Worm (Caenorhabditis elegans) whole organism, L3 larva: ENCODE data around the gene pgl-3.

ENCODE experiments used
- R02D3.7 ChIP-seq: fragments of 150-350 bp; optimal IDR thresholded peaks from 2 replicates; lab custom pipeline; 2014; ENCODE audit warnings: missing biosample characterization, missing genetic modification characterization
- ZK546.5 ChIP-seq: sonication (generic microtip); optimal IDR thresholded peaks from 2 replicates; lab custom pipeline; 2017; ENCODE audit warnings: missing biosample characterization, missing genetic modification characterization
- aly-2 ChIP-seq: fragments of 150-350 bp; optimal IDR thresholded peaks from 2 replicates; lab custom pipeline; 2014; ENCODE audit warnings: missing biosample characterization, missing genetic modification characterization
- ama-1 ChIP-seq: fragments of 150-350 bp; optimal IDR thresholded peaks from 2 replicates; lab custom pipeline; 2018
- ceh-16 ChIP-seq: sonication (generic microtip); optimal IDR thresholded peaks from 2 replicates; lab custom pipeline; 2017; ENCODE audit warnings: missing biosample characterization, missing genetic modification characterization
- ceh-28 ChIP-seq: fragments of 150-350 bp; optimal IDR thresholded peaks from 2 replicates; lab custom pipeline; 2014; ENCODE audit warnings: missing biosample characterization, missing genetic modification reagents, missing genetic modification characterization
- ceh-82 ChIP-seq: fragments of 150-350 bp; optimal IDR thresholded peaks from 2 replicates; lab custom pipeline; 2014; ENCODE audit warnings: missing biosample characterization, missing genetic modification characterization
- ceh-9 ChIP-seq: sonication (generic microtip); optimal IDR thresholded peaks from 2 replicates; lab custom pipeline; 2018; ENCODE audit warnings: missing biosample characterization, missing genetic modification characterization
- daf-12 ChIP-seq: fragments of 150-350 bp; optimal IDR thresholded peaks from 2 replicates; lab custom pipeline; 2014; ENCODE audit warnings: missing biosample characterization, missing genetic modification reagents, missing genetic modification characterization
- egl-27 ChIP-seq: sonication (generic microtip); optimal IDR thresholded peaks from 4 replicates; lab custom pipeline; 2017; ENCODE audit warnings: missing biosample characterization, missing genetic modification reagents, missing genetic modification characterization
- egl-5 ChIP-seq: fragments of 150-350 bp; optimal IDR thresholded peaks from 2 replicates; lab custom pipeline; 2017; ENCODE audit warnings: missing biosample characterization, missing genetic modification reagents, missing genetic modification characterization, inconsistent platforms
- elt-1 ChIP-seq: fragments of 150-350 bp; optimal IDR thresholded peaks from 2 replicates; lab custom pipeline; 2014; ENCODE audit warnings: missing biosample characterization, missing genetic modification characterization
- elt-2 ChIP-seq: sonication (generic microtip); optimal IDR thresholded peaks from 2 replicates; lab custom pipeline; 2016; ENCODE audit warnings: missing genetic modification reagents, mild to moderate bottlenecking, missing genetic modification characterization, missing compliant biosample characterization
- fkh-10 ChIP-seq: sonication (generic microtip); optimal IDR thresholded peaks from 2 replicates; lab custom pipeline; 2017; ENCODE audit warnings: missing biosample characterization, missing genetic modification reagents, missing genetic modification characterization
- fkh-2 ChIP-seq: fragments of 150-350 bp; optimal IDR thresholded peaks from 2 replicates; lab custom pipeline; 2014; ENCODE audit warnings: missing biosample characterization, missing genetic modification reagents, missing genetic modification characterization
- fos-1 ChIP-seq: fragments of 150-350 bp; optimal IDR thresholded peaks from 2 replicates; lab custom pipeline; 2014; ENCODE audit warnings: missing biosample characterization, missing genetic modification characterization
- hmg-11 ChIP-seq: sonication (generic microtip); optimal IDR thresholded peaks from 2 replicates; lab custom pipeline; 2016; ENCODE audit warnings: missing genetic modification characterization, missing compliant biosample characterization
- jun-1 ChIP-seq: fragments of 150-350 bp; optimal IDR thresholded peaks from 2 replicates; lab custom pipeline; 2014; ENCODE audit warnings: missing biosample characterization, missing genetic modification reagents, missing genetic modification characterization
- lin-15B ChIP-seq: fragments of 150-350 bp; optimal IDR thresholded peaks from 2 replicates; lab custom pipeline; 2014; ENCODE audit warnings: missing biosample characterization, missing genetic modification characterization
- lsy-12 ChIP-seq: sonication (generic microtip); optimal IDR thresholded peaks from 2 replicates; lab custom pipeline; 2016; ENCODE audit warnings: mild to moderate bottlenecking, missing genetic modification characterization, missing compliant biosample characterization
- mdl-1 ChIP-seq: fragments of 150-350 bp; optimal IDR thresholded peaks from 2 replicates; lab custom pipeline; 2014; ENCODE audit warnings: missing biosample characterization, missing genetic modification characterization
- mml-1 ChIP-seq: fragments of 150-350 bp; sonication (generic microtip); optimal IDR thresholded peaks from 3 replicates; lab custom pipeline; 2014; ENCODE audit warnings: missing biosample characterization, missing genetic modification characterization
- nfya-1 ChIP-seq: sonication (generic microtip); optimal IDR thresholded peaks from 2 replicates; lab custom pipeline; 2017; ENCODE audit warnings: missing genetic modification characterization, mild to moderate bottlenecking, missing compliant biosample characterization, antibody characterized with exemption, moderate library complexity; ENCODE audit not compliant: insufficient read depth
- nhr-11 ChIP-seq: fragments of 150-350 bp; optimal IDR thresholded peaks from 2 replicates; lab custom pipeline; 2014; ENCODE audit warnings: missing biosample characterization, missing genetic modification characterization
- nhr-12 ChIP-seq: fragments of 150-350 bp; optimal IDR thresholded peaks from 2 replicates; lab custom pipeline; 2014; ENCODE audit warnings: missing biosample characterization, missing genetic modification characterization
- nhr-237 ChIP-seq: fragments of 150-350 bp; optimal IDR thresholded peaks from 2 replicates; lab custom pipeline; 2014; ENCODE audit warnings: missing biosample characterization, missing genetic modification characterization
- nhr-25 ChIP-seq: sonication (generic microtip); optimal IDR thresholded peaks from 2 replicates; lab custom pipeline; 2017; ENCODE audit warnings: missing biosample characterization, missing genetic modification characterization
- nhr-28 ChIP-seq: fragments of 150-350 bp; optimal IDR thresholded peaks from 2 replicates; lab custom pipeline; 2014; ENCODE audit warnings: missing biosample characterization, missing genetic modification characterization
- nhr-43 ChIP-seq: sonication (generic microtip); optimal IDR thresholded peaks from 2 replicates; lab custom pipeline; 2016; ENCODE audit warnings: mild to moderate bottlenecking, missing genetic modification characterization, missing compliant biosample characterization; ENCODE audit not compliant: poor library complexity, severe bottlenecking
- nhr-67 ChIP-seq: fragments of 150-350 bp; optimal IDR thresholded peaks from 2 replicates; lab custom pipeline; 2014; ENCODE audit warnings: missing biosample characterization, missing genetic modification characterization
- nhr-77 ChIP-seq: fragments of 150-350 bp; optimal IDR thresholded peaks from 2 replicates; lab custom pipeline; 2014; ENCODE audit warnings: missing biosample characterization, missing genetic modification characterization
- pha-4 ChIP-seq: fragments of 150-350 bp; optimal IDR thresholded peaks from 2 replicates; lab custom pipeline; 2014; ENCODE audit warnings: missing biosample characterization, missing genetic modification reagents, missing genetic modification characterization
- pqm-1 ChIP-seq: fragments of 150-350 bp; optimal IDR thresholded peaks from 2 replicates; lab custom pipeline; 2017; ENCODE audit warnings: missing biosample characterization, missing genetic modification characterization, inconsistent platforms
- snpc-4 ChIP-seq: fragments of 150-350 bp; optimal IDR thresholded peaks from 2 replicates; lab custom pipeline; 2014; ENCODE audit warnings: missing biosample characterization, missing genetic modification characterization
- unc-39 ChIP-seq: sonication (generic microtip); optimal IDR thresholded peaks from 4 replicates; lab custom pipeline; 2017; ENCODE audit warnings: missing biosample characterization, missing genetic modification characterization

The pgl-3 gene

DNA sequence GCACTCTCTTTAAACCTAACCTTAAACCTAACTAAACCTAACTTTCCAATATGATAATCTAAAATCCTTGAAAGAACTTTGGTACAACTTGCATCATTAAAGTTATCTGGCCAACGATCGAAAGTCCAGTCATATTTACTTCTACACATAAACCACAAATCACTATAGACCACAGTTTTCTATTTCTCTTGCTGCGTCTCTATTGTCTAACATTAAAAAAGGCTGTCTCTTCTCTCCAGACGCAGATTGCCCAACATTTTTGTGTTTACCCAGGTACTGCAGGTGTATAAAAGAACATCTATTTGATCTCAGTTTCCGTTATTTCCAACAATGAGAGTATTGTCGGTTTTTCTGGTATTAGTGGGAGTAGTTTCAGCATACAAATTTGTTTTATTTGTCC, 13.6 kb upstream of the pgl-3 start, which contains the start of gene ugt-61:
Gene ugt-61, plus strand, starts transcription at position 233 of the 400 bp plus-strand sequence.
- peak; percentile 15 for TF ChIP-seq pqm-1 (tag; lab: Kevin White, UChicago)
- TF ChIP-seq elt-2 (tag; lab: Kevin White, UChicago), result no peak
- TF ChIP-seq pha-4, result peak; percentile 76
- TF ChIP-seq fos-1 (tag; lab: Kevin White, UChicago), result no peak
- TF ChIP-seq nhr-67 (tag; lab: Kevin White, UChicago), result no peak
- TF ChIP-seq daf-12 (tag; lab: Kevin White, UChicago), result no peak
- no peak for TF ChIP-seq nhr-237 (tag; lab: Kevin White, UChicago)
- TF ChIP-seq nhr-11 (tag; lab: Kevin White, UChicago), result no peak
- TF ChIP-seq ceh-82, result no peak
- TF ChIP-seq ceh-16, result no peak
- no peak for TF ChIP-seq mml-1 (tag; lab: Kevin White, UChicago)
- TF ChIP-seq unc-39 (tag; lab: Kevin White, UChicago), result no peak
- TF ChIP-seq ZK546.5 (tag; lab: Kevin White, UChicago), result no peak

DNA sequence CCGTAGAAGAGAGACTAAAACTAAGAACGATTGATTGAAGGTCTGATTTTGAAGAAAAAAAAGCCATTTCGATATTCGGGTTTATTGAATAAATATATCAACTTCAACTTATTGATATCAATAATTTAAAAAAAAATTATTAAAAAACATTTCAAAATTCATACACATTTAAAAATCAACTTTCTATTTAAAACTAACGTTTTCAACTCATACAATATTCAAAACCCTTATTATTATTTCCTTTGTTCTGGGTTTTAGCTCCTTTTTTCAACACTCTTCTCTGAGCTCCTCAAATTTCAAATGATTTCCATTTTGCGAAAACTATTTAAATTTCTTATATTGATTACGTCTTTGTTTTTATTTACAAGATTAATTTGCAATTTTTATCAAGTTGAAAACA, 10.5 kb upstream of the pgl-3 start, which contains the start of gene C18G1.7:
Gene C18G1.7, plus strand, starts transcription at position 301 of the 400 bp plus-strand sequence.
- no peak for TF ChIP-seq ceh-9 (tag; lab: Kevin White, UChicago)
- no peak for TF ChIP-seq nhr-77 (tag; lab: Kevin White, UChicago)
- no peak for TF ChIP-seq fkh-2
- TF ChIP-seq nhr-11 (tag; lab: Kevin White, UChicago), result no peak
- TF ChIP-seq snpc-4, result no peak
- no peak for TF ChIP-seq fos-1 (tag; lab: Kevin White, UChicago)
- TF ChIP-seq nhr-28, result no peak
- TF ChIP-seq mdl-1, result no peak
- no peak for TF ChIP-seq egl-5 (tag; lab: Kevin White, UChicago)
- no peak for TF ChIP-seq nhr-67 (tag; lab: Kevin White, UChicago)
- TF ChIP-seq nhr-12 (tag; lab: Kevin White, UChicago), result no peak
- no peak for TF ChIP-seq egl-27
- no peak for TF ChIP-seq ZK546.5 (tag; lab: Kevin White, UChicago)
- TF ChIP-seq hmg-11 (tag; lab: Kevin White, UChicago), result no peak
- TF ChIP-seq pqm-1 (tag; lab: Kevin White, UChicago), result no peak
- no peak for TF ChIP-seq jun-1
- no peak for TF ChIP-seq ama-1
- no peak for TF ChIP-seq fkh-10

DNA sequence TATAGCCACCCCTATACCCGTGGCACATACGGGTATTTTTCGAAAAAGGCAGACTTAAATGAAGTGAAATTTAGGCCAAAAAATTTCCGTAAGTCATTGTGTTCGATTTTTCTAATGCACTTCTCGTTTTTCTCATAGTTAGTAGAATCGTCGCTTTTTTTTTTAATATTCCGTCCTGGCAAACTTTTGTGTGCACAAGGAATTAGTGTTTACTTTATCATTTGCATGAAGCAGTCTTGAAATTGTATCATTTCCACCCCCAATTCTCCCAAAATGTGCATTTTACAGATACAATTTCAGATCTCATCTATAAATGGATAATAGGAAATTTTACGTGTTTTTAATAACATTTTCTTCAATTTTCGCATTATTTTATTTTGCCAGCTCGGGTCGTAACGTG, 5.5 kb upstream of the pgl-3 start, which contains the start of gene C18G1.6:
Gene C18G1.6, plus strand, starts transcription at position 301 of the 400 bp plus-strand sequence.
- no peak for TF ChIP-seq daf-12 (tag; lab: Kevin White, UChicago)
- no peak for TF ChIP-seq ZK546.5 (tag; lab: Kevin White, UChicago)
- TF ChIP-seq hmg-11 (tag; lab: Kevin White, UChicago), result no peak
- TF ChIP-seq nhr-12 (tag; lab: Kevin White, UChicago), result no peak
- TF ChIP-seq nhr-25 (tag; lab: Kevin White, UChicago), result no peak
- TF ChIP-seq nhr-11 (tag; lab: Kevin White, UChicago), result no peak
- no peak for TF ChIP-seq R02D3.7 (tag; lab: Kevin White, UChicago)
- TF ChIP-seq pha-4, result no peak

DNA sequence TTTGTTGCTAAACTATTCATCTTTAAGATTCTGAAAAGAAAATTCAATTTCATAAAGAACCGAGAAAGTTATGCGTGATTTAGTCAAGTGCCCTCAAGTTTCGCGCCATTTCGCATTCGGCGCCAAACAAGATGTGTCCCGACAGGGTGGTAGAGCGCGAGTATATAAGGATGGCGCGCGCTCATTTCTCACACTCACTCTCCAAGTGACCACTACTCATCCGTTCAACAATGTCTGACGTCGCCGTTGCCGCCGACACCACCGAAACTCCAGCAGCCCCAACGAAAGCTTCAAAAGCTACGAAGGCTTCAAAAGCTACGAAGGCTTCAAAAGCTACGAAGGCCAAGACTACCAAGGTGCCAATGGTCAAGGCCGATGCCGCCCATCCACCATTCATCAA, 1.7 kb upstream of the pgl-3 start, which contains the start of gene hil-4:
Gene hil-4, plus strand, starts transcription at position 191 of the 400 bp plus-strand sequence.
- TF ChIP-seq nhr-43 (tag; lab: Kevin White, UChicago) (no peak), lsy-12 (tag; lab: Kevin White, UChicago) (no peak)
- TF ChIP-seq, all 47 proteins: peak for 0

DNA sequence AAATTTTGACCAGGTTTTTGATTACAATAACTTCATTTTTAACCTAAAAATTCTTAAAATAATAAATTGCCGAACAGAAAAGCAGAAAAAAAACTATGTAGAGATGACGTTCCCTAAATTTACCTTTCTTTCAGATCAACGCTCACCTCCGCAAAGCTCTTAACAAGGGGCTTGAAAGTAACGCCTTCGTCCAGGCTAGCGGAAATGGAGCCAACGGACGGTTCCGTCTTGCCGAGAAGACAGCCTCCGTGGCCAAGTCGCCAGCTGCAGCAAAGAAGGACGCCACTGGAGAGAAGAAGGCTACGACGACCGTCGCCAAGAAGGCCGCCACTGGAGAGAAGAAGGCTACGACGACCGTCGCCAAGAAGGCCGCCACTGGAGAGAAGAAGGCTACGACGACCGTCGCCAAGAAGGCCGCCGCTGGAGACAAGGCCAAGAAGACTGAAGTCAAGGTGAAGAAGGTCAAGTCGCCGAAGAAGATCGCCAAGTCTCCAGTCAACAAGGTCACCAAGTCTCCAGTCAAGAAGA, 1.0 kb upstream of the pgl-3 start:
- TF ChIP-seq elt-1 (tag; lab: Kevin White, UChicago) (no peak), ceh-28 (tag; lab: Kevin White, UChicago) (no peak), lin-15B (tag; lab: Kevin White, UChicago) (no peak), R02D3.7 (tag; lab: Kevin White, UChicago) (no peak), nfya-1 (no peak), ceh-9 (tag; lab: Kevin White, UChicago) (no peak), ceh-16 (no peak), aly-2 (tag; lab: Kevin White, UChicago) (no peak), jun-1 (no peak)
- TF ChIP-seq, all 47 proteins: peak for 0
